Worm (Caenorhabditis elegans): Measurements from ENCODE around the gene H25K10.2.

The H25K10.2 gene

DNA sequence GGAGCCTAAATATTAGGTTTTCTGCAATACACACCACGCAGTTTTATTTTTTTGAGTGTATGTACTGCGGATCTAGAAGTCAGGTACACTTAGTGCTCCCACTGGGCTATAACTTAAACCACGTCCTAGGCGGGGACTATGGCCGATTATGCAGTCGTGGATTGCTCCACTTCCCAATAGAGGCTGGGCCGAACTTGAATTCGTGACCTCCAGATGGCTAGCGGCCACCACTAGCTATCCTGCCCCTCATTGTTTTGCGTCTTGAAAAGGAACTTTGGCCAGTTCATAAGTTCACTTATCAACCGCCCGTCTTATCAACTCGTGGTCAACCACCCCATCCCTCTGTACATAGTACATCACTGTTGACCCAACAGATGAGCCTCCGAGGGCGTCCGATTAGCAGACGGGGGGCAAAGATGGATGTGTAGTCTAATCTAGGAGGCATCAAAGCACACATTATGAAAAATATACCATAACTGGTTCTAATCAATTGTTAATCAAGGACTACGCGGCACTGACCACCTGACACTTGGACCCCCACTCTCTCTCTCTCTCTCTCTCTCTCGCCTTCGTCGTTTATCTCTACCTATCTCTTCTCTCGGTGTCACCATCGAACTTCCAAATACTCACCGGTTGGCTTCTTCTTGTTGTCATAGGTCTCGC, 41.2 kb downstream of the H25K10.2 start (continued):
- no peak for TF ChIP-seq sup-37 (GFP tag; optimal IDR thresholded peaks at IDR 0.05)
- TF ChIP-seq nhr-85 (tag): peak; percentile 85
- TF ChIP-seq efl-1 (optimal IDR thresholded peaks at IDR 0.05): peak in 1 of 2 experiments; percentile 6
- TF ChIP-seq efl-1 (GFP tag; optimal IDR thresholded peaks at IDR 0.05 in 1 of 2): peak in 1 of 2 experiments; percentile 87
- no peak for TF ChIP-seq unc-62 (GFP tag; optimal IDR thresholded peaks at IDR 0.05)
- no peak for TF ChIP-seq F16B12.6 (tag; optimal IDR thresholded peaks at IDR 0.05)
- no peak for TF ChIP-seq sptf-1 (tag; optimal IDR thresholded peaks at IDR 0.05)
- peak; percentile 61 for TF ChIP-seq tbx-2 (tag; optimal IDR thresholded peaks at IDR 0.05)
- no peak for TF ChIP-seq ets-5 (GFP tag; IDR thresholded peaks at IDR 0.05)
- peak; percentile 79 for TF ChIP-seq nhr-20 (tag; optimal IDR thresholded peaks at IDR 0.05)
- TF ChIP-seq mdl-1 (tag; optimal IDR thresholded peaks at IDR 0.05): peak in 1 of 2 experiments; percentile 61
- TF ChIP-seq fkh-10 (GFP tag; optimal IDR thresholded peaks at IDR 0.05): no peak
- TF ChIP-seq lin-14 (GFP tag; optimal IDR thresholded peaks at IDR 0.05): peak; percentile 48
- peak; percentile 13 for TF ChIP-seq swsn-7 (tag; optimal IDR thresholded peaks at IDR 0.05)
- TF ChIP-seq grh-1 (GFP tag; IDR thresholded peaks at IDR 0.05): peak; percentile 74
- 0 out of 2 replicates have a peak, but pooled peaks have one; percentile 6 for TF ChIP-seq mab-9 (GFP tag; IDR thresholded peaks at IDR 0.05)
- peak; percentile 32 for TF ChIP-seq elt-2 (tag; optimal IDR thresholded peaks at IDR 0.05)
- no peak for TF ChIP-seq Y116A8C.19 (tag; optimal IDR thresholded peaks at IDR 0.05; ENCODE audit: borderline replicate concordance)
- TF ChIP-seq ama-1 (optimal IDR thresholded peaks at IDR 0.05): peak; percentile 83
- TF ChIP-seq C16A3.4 (tag; optimal IDR thresholded peaks at IDR 0.05): peak; percentile 4
- TF ChIP-seq mep-1 (tag; optimal IDR thresholded peaks at IDR 0.05): peak; percentile 5
- TF ChIP-seq ceh-82 (tag; optimal IDR thresholded peaks at IDR 0.05): peak in 1 of 3 experiments; percentile 14
- TF ChIP-seq xbp-1 (tag; optimal IDR thresholded peaks at IDR 0.05): peak; percentile 16
- no peak for TF ChIP-seq nhr-11 (tag; optimal IDR thresholded peaks at IDR 0.05)
- TF ChIP-seq isw-1 (GFP tag; IDR thresholded peaks at IDR 0.05): no peak
- peak; percentile 6 for TF ChIP-seq zip-4 (GFP tag; optimal IDR thresholded peaks at IDR 0.05)
- TF ChIP-seq ces-1 (GFP tag; optimal IDR thresholded peaks at IDR 0.05): no peak
- no peak for TF ChIP-seq nhr-84 (tag; optimal IDR thresholded peaks at IDR 0.05)
- no peak for TF ChIP-seq ztf-11 (tag; optimal IDR thresholded peaks at IDR 0.05)
- TF ChIP-seq unc-130 (tag; optimal IDR thresholded peaks at IDR 0.05): peak; percentile 79
- no peak for TF ChIP-seq sox-4 (tag; optimal IDR thresholded peaks at IDR 0.05)

DNA sequence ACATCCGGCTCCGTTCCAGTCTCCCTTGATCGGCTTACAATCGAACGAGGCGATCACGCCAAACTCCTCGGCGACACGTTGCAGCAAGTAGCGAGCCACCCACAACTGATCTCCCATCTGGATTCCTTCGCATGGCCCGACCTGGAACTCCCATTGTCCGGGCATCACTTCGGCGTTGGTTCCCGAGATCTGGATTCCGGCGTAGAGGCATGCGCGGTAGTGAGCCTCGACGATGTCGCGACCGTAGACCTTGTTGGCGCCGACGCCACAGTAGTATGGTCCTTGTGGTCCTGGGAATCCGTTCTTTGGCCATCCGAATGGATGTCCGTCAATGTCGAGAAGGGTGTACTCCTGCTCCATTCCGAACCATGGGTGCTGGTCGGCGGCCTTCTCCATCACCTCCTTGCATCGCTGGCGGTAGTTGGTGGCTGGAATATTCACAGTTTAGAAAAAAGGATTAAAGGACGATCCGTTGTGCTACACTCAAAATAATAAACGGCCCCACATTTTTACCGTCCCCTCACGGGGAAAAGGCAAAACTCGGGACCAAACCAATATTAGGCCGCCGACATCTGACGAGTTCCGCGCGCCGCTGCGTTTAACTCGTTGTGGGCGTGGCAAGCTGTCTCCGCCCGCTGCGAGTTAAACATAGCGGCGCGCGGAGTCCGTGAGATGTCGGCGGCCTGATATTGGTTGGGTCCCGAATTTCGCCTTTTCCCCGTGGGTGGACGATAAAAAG, 41.9 kb downstream of the H25K10.2 start:
- TF ChIP-seq lin-35 (GFP tag; optimal IDR thresholded peaks at IDR 0.05) (peak in 1 of 2 experiments; percentile 4), C34B4.2 (tag; optimal IDR thresholded peaks at IDR 0.05) (no peak), efl-1 (optimal IDR thresholded peaks at IDR 0.05) (no peak), efl-1 (GFP tag; optimal IDR thresholded peaks at IDR 0.05 in 1 of 2) (peak in 1 of 2 experiments; percentile 10)

ce11 chrIV:16167941-16168340, 42.9 kb downstream of the H25K10.2 start:
- no peak for TF ChIP-seq nhr-237 (tag; optimal IDR thresholded peaks at IDR 0.05)
- TF ChIP-seq swsn-7 (tag; optimal IDR thresholded peaks at IDR 0.05): no peak
- 0 out of 2 replicates have a peak, but pooled peaks have one; percentile 17 for TF ChIP-seq grh-1 (GFP tag; IDR thresholded peaks at IDR 0.05)
- no peak for TF ChIP-seq F16B12.6 (tag; optimal IDR thresholded peaks at IDR 0.05)
- TF ChIP-seq lin-35 (GFP tag; optimal IDR thresholded peaks at IDR 0.05): peak in 1 of 2 experiments; percentile 14
- TF ChIP-seq hpl-2 (GFP tag; optimal IDR thresholded peaks at IDR 0.05): no peak
- no peak for TF ChIP-seq efl-1 (optimal IDR thresholded peaks at IDR 0.05)
- TF ChIP-seq efl-1 (GFP tag; optimal IDR thresholded peaks at IDR 0.05 in 1 of 2): peak in 1 of 2 experiments; percentile 77
- TF ChIP-seq nhr-85 (tag): peak; percentile 6
- no peak for TF ChIP-seq mab-9 (GFP tag; IDR thresholded peaks at IDR 0.05)
- TF ChIP-seq nhr-90 (tag; optimal IDR thresholded peaks at IDR 0.05; ENCODE audit: poor library complexity): peak; percentile 17
- peak; percentile 3 for TF ChIP-seq nhr-71 (tag; optimal IDR thresholded peaks at IDR 0.05)

Measured in whole organism, L1 larva.